Worm (Caenorhabditis elegans): Measurements from ENCODE around the gene sri-53.

Gene sri-53

DNA sequence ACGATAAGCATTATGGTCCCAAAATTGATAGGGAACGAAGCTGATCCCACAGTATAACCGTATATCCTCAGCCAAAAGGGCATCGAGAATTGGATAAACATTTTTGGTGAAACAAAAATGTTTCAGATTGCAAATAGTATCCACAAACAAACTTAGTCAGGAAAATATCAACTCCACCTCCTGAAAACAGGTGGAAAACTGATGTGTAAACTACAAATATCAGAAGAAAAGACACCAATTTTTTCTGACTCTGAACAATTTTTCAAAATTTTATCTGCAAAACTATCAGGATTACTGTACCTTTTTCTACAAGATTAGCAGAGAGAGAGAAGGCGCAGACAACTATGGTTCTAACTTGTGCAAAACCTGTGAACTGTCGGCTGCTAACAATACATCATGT is at the start of gene sri-53:
TSS of gene sri-53 (minus strand) at position 101 of the 400 bp plus-strand sequence.
- TF ChIP-seq unc-62 (GFP tag; optimal IDR thresholded peaks at IDR 0.05), result no peak

DNA sequence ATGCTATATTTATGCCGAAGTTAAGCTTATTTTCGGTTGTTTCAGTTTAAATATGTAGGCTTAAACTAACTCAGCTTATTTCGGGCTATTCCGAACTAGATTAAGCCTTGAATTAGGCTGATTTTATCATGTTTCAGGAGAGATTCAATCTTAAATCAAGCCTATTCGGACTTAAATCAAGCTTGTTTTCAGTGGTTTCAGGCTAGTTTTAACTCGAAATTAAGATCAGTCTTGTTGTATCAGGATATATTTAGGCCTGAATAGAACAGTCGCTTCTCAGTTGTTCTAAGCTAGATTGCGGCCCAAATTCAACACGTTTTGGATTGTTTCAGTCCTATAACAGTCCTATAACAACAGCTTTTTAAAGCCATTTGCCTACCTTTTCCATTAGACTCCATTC is 49.4 kb upstream of the sri-53 start:
- no peak for TF ChIP-seq unc-62 (GFP tag; optimal IDR thresholded peaks at IDR 0.05)

DNA sequence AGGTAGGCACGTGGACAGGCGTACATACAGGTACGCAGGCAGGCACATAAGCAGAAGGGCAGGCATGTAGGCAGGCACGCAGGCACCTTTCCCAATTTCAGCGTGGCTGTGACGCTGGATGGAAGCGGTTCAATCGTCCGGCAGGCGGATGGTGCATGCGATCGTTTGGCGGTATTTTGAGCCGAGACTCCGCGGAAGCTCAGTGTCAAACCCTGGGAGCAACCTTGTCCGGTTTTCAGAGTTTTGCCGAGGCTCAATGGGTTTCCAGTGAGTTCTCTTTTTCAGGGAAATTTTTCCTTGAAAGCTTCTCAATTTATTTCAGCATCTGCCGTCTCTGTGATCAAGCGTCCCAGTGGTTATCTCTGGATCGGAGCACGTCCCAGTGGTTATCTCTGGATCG is 47.8 kb upstream of the sri-53 start:
- no peak for TF ChIP-seq unc-62 (GFP tag; optimal IDR thresholded peaks at IDR 0.05)

DNA sequence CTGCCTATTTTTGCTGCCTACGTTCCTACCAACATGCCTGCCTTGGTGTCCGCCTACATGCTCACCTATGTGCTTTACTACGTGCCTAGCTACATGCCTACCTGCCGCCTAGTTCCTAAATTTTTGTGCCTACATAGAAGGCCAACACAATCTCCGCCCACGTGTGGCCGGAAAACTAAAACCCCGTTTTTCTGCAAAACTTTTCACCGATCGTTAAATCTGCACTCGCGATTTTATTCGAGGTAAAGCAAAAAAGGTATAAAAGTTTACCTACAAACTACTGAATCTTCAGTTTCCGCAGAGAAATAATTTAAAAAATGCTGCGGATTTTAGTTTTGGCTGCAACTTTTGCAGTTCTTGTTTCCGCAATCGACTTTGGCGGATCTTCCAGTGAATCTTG is 47.0 kb upstream of the sri-53 start, which contains the start of gene clec-124:
TSS of gene clec-124 (plus strand) at position 301 of the 400 bp plus-strand sequence.
- TF ChIP-seq unc-62 (GFP tag; optimal IDR thresholded peaks at IDR 0.05), result no peak

DNA sequence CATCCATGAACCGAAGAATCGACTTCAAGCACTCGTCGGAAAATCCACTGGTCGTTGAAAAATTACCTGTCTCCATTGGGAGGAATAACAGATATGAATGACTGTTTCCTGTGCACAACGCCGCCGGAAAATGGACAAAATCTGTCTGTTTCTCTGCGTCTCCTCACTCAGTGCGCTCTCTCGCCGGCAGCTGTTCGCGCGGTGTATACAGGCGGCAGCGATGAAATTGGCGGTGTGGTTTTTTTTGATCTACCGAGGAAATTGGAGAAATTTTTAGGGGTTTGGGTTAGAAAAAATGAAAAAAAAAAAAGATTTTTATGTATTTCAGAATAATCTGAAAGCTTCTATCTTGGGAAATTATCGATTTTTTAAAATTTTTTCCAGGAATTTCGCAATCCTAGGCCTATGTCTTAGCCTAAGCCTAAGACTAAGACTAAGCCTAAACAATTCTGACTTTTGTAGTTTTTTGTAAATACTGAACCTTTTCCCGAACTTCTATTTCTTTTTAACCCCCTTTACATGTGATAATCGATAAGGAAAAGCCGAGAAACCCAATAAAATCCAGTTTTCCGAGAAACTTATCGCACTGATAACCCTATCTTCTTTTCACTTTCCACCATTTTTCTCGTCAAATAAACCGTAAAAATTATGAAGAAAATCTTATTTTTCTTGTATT is 45.8 kb upstream of the sri-53 start, which contains the start of the genes fbxc-50 and C17F4.2:
TSS of gene fbxc-50 (minus strand) at position 81 of the 676 bp plus-strand sequence.
TSS of gene C17F4.2 (plus strand) at position 626 of the 676 bp plus-strand sequence.
- TF ChIP-seq unc-62 (GFP tag; optimal IDR thresholded peaks at IDR 0.05), result no peak

DNA sequence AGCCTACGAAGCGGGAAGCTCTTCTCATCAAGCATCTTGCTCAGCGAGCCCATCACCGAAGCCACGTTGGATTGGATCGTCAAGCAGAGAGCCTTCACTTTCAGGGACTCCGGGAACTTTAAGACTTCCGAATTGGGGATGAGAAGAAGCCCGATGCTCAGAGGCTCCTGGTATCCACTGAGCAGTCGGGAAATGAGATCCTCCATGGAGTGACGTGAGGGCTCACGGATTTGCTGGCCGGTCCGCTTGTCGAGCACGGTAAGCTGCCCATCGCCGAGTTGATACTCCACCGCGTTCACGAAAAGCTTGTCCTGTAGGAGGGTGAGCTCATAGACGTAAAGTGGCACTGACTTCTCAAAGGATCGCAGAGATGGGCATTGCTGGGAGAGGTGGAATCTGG is 45.1 kb upstream of the sri-53 start:
- TF ChIP-seq unc-62 (GFP tag; optimal IDR thresholded peaks at IDR 0.05), result no peak

DNA sequence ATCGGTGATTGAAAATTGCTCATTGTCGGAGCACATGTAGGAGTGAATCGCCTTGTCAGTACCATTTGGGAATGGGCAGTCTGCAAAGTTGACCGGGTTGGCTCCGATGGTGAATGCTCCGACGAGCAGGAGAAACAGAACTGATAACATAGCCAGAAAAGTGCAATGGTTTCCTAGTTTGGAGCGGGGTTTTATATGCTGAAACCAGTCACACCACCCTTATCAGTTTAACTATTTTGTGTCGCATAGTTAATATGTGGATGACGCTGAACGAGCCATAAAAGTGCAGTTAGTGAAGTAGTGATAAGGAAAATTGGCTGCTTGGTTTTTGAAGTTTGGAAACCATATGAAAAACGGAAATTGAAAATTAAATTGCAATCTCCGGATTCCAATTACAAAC is 43.4 kb upstream of the sri-53 start, which contains the start of gene C17F4.7:
TSS of gene C17F4.7 (minus strand) at position 180 of the 400 bp plus-strand sequence.
- TF ChIP-seq unc-62 (GFP tag; optimal IDR thresholded peaks at IDR 0.05), result no peak

DNA sequence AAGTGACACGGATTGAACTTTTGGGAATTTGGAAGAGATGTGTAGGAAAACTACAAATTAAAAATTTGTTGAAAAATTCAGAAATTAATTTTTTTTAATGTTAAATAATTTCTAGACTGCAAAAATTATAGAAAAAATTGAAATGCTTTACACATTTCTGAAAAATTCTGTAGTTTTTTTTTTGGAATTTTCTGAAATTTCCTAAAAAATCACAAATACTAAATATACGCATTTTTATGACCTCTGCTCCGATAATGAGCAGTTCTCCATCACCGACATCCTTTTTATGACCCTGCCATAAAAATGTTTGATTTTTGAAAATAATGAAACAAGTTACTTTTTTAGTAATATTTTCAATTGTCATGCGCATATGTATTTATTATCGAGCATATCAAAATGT is 42.3 kb upstream of the sri-53 start:
- no peak for TF ChIP-seq unc-62 (GFP tag; optimal IDR thresholded peaks at IDR 0.05)

DNA sequence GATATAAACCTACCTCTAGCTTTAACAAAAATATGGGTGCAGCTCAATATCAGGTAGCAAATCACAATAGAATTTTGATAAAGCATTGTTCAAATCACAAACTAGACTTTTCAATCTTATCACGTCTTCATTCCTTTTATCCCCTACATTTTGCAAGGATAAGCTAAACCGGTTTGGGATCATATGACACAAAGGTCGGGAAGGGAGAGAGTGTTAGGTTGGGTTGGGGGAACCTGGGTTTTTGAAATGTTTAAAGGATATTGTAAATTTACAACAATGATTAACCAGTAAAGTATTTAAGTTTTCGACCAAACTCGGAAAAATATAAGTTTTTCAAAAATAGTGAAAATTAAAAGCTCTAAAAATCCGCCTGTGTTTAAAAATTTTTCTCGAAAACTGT is 41.7 kb upstream of the sri-53 start, which contains the start of gene C17F4.12:
TSS of gene C17F4.12 (minus strand) at position 101 of the 400 bp plus-strand sequence.
- TF ChIP-seq unc-62 (GFP tag; optimal IDR thresholded peaks at IDR 0.05), result no peak

DNA sequence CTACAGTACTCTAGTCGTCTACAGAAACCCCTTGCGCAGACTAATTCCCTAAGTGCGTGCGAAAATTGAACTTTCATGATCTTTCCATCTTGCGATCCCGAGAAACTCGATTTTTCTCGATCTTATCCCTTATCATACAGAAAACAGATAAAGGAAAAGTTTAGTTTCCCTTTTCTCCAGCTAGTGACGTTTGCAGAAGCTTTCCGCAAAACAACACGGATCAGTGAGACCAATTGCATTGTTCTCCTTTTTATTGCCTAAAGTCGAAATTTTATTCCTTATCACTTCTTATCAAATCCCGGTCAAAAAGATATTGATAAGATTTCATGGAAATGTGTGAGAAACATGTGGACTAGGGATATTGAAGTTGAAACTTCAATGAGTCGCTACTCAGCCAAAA is 39.4 kb upstream of the sri-53 start:
- TF ChIP-seq unc-62 (GFP tag; optimal IDR thresholded peaks at IDR 0.05), result no peak

DNA sequence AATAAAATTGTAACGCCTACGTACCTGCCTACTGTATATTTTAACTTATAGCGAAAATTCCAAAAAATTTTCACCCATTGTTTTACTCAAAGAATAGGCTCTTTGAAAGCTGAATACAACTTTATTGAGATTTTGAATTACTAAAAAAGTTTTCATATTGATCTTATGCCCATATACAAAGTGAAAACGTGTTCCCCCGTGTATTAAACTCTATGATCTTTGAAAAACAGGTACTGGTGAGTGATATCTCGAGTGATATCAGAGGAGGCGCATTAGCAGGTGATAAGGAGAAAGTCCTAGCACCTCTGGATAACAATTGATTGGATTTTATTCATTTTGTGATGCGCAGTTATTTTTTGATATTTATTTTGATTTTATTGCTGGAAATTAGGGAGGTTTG is 37.8 kb upstream of the sri-53 start, which contains the start of gene C17F4.3:
TSS of gene C17F4.3 (plus strand) at position 301 of the 400 bp plus-strand sequence.
- TF ChIP-seq unc-62 (GFP tag; optimal IDR thresholded peaks at IDR 0.05), result no peak

DNA sequence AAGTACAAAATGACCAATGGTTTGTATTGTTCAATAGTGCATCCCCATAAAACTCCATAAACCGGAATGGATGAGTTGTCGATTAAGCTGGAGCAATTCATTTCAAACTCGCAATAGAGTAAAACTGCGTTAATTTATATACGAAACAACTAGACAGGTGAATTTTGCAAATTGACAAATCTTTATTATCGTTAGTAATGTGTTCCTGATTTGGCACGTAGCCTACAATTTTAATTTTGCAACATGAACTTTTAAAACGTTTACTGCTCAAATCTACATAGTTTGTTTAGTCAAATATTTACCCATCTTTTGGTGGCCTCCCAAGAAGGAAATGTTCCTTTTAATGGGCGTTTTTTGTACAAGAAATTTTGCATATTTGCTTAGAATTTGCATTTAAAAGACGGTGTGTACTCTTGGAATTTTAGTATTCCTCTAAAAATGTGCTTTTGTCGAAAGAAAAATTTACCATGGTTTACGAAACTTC is 34.7 kb upstream of the sri-53 start, which contains the start of the genes srz-67 and C17F4.11:
TSS of gene srz-67 (minus strand) at position 101 of the 484 bp plus-strand sequence.
TSS of gene C17F4.11 (plus strand) at position 434 of the 484 bp plus-strand sequence.
- TF ChIP-seq unc-62 (GFP tag; optimal IDR thresholded peaks at IDR 0.05), result no peak

DNA sequence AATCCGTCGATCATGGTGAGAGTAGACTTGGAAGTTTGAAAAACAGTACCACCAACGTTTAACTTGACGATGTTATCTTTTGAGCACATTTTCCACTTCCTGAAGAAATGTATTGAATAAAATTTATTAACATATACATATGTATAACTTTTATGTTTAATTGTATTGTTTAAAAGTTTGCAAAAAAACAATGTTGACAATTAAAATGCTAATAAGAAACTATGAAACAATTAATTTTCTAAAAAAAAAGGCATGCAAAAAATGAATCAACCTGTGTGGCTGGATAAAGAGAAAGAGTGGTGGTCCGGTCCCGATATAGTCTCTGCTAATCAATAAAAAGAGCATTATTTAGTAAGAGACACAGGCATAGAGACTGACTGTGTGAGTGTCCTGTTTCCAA is 32.3 kb upstream of the sri-53 start, which contains the start of gene C17F4.8:
TSS of gene C17F4.8 (minus strand) at position 101 of the 400 bp plus-strand sequence.
- TF ChIP-seq unc-62 (GFP tag; optimal IDR thresholded peaks at IDR 0.05), result no peak

DNA sequence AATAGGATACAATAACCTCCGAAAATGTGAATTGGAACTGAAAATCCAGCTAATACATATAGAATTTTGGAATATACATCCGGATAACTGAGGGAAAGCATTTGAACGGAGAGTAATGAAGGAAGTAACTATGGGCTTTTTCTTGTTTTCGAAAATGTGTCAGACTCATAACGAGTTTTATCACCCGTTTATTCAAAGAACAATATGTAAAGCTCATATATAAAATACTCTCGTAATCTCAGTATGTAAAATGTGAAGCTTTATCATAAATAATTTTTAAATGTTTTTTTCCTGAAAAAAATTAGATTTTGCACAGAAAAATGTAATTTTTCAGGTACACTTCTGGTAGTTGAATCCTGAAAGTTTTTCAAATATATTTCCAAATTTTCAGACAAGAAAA is 28.0 kb upstream of the sri-53 start, which contains the start of gene srh-297:
TSS of gene srh-297 (minus strand) at position 101 of the 400 bp plus-strand sequence.
- no peak for TF ChIP-seq unc-62 (GFP tag; optimal IDR thresholded peaks at IDR 0.05)

DNA sequence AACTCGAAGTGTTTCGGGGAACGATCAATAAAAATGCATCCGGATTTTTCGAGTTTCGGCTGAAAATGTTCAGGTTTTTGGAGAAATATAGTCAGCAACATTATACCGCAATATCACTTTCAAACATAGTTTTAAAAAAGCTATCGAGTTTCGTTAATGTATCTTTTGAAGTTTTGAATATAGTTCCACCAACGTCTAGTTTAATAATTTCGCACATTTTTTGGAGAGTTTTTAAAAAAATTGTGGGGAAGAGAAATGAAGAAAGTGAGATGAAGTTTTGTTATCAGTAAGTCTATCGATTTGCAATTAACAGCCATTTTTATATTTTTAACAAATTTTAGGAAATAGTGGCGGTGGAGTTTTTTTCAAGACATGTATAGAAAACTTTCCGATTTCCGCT is 23.4 kb upstream of the sri-53 start, which contains the start of gene ZC239.17:
TSS of gene ZC239.17 (minus strand) at position 101 of the 400 bp plus-strand sequence.
- no peak for TF ChIP-seq unc-62 (GFP tag; optimal IDR thresholded peaks at IDR 0.05)

DNA sequence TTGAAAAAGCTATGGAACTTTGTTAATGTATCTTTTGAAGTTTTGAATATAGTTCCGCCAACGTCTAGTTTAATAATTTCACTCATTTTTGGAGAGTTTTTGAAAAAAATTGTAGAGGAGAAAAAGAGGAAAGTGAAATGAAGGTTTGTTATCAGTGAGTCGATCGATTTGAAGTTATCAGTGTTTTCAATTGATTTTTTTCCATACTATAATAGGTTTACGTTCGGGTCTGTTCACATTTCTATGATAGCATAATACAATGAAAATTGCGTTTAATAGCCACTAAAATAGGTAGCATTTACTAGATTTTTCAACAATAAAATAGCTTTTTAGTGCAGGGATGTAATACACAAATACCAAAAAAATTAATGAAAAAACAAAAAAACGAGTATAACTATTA is 22.8 kb upstream of the sri-53 start, which contains the start of gene ZC239.16:
TSS of gene ZC239.16 (minus strand) at position 120 of the 400 bp plus-strand sequence.
- TF ChIP-seq unc-62 (GFP tag; optimal IDR thresholded peaks at IDR 0.05), result no peak

DNA sequence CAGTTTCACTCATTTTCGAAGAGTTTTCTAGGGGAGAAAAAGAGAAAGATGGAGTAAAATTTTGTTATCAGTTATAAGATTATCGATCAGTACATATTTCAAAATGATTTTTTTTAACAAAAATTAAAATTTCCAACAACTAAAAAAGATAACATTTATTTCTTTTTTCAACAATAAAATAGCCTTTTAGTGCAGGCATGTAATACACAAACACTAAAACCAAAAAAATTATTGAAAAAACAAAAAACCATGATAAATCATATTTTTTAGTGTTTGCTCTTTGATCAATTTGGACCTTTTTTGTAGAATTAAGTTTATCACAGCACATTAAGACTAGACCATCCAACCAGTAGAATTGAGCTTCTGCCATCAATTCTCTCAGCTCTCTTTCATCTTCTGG is 22.2 kb upstream of the sri-53 start, which contains the start of gene ZC239.15:
TSS of gene ZC239.15 (minus strand) at position 101 of the 400 bp plus-strand sequence.
- TF ChIP-seq unc-62 (GFP tag; optimal IDR thresholded peaks at IDR 0.05), result no peak

All from whole organism, dauer.